Worm (Caenorhabditis elegans) whole organism, L2 larva: ENCODE results near the gene rsf-1.
A peak's percentile ranks its signal among the peaks of the same experiment; 100 is the strongest.

Source experiments
- C34F6.9 ChIP-seq: fragments of 150-350 bp; optimal IDR thresholded peaks from 2 replicates; lab custom pipeline; 2014; ENCODE audit warnings: missing biosample characterization, missing genetic modification characterization
- R02D3.7 ChIP-seq: fragments of 150-350 bp; optimal IDR thresholded peaks from 2 replicates; lab custom pipeline; 2014; ENCODE audit warnings: missing biosample characterization, missing genetic modification characterization
- Y55F3AM.14 ChIP-seq: fragments of 200-800 bp; sonication (Bioruptor generic); optimal IDR thresholded peaks from 2 replicates; lab custom pipeline; 2018; ENCODE audit warnings: mild to moderate bottlenecking, missing genetic modification characterization, missing compliant biosample characterization
- alr-1 ChIP-seq: fragments of 150-350 bp; optimal IDR thresholded peaks from 2 replicates; lab custom pipeline; 2014; ENCODE audit warnings: missing biosample characterization, missing genetic modification characterization
- aly-2 ChIP-seq: fragments of 150-350 bp; optimal IDR thresholded peaks from 2 replicates; lab custom pipeline; 2014; ENCODE audit warnings: missing biosample characterization, missing genetic modification characterization
- ama-1 ChIP-seq: fragments of 150-350 bp; optimal IDR thresholded peaks from 2 replicates; lab custom pipeline; 2018; ENCODE audit warnings: inconsistent platforms
- blmp-1 ChIP-seq: sonication (generic microtip); optimal IDR thresholded peaks from 2 replicates; lab custom pipeline; 2017; ENCODE audit warnings: missing genetic modification characterization, mild to moderate bottlenecking, missing compliant biosample characterization, antibody characterized with exemption, moderate library complexity; ENCODE audit not compliant: insufficient read depth
- ceh-16 ChIP-seq: fragments of 150-350 bp; optimal IDR thresholded peaks from 2 replicates; lab custom pipeline; 2014; ENCODE audit warnings: missing biosample characterization, missing genetic modification characterization
- ceh-82 ChIP-seq: fragments of 150-350 bp; optimal IDR thresholded peaks from 2 replicates; lab custom pipeline; 2014; ENCODE audit warnings: missing biosample characterization, missing genetic modification characterization
- crh-2 ChIP-seq: sonication (generic microtip); optimal IDR thresholded peaks from 2 replicates; lab custom pipeline; 2017; ENCODE audit warnings: missing biosample characterization, missing genetic modification characterization
- dmd-4 ChIP-seq: sonication (generic microtip); optimal IDR thresholded peaks from 2 replicates; lab custom pipeline; 2017; ENCODE audit warnings: missing biosample characterization, missing genetic modification characterization
- elt-3 ChIP-seq: sonication (generic microtip); optimal IDR thresholded peaks from 2 replicates; lab custom pipeline; 2017; ENCODE audit warnings: missing biosample characterization, missing genetic modification characterization
- fos-1 ChIP-seq: fragments of 150-350 bp; optimal IDR thresholded peaks from 2 replicates; lab custom pipeline; 2014; ENCODE audit warnings: missing biosample characterization, missing genetic modification characterization
- gmeb-1 ChIP-seq: fragments of 150-350 bp; optimal IDR thresholded peaks from 2 replicates; lab custom pipeline; 2014; ENCODE audit warnings: missing biosample characterization, missing genetic modification characterization
- lsy-2 ChIP-seq, 2 experiments: fragments of 150-350 bp in 1 of 2; sonication (generic microtip) in 1 of 2; optimal IDR thresholded peaks; 2 replicates each; lab custom pipeline; 2014 to 2017; ENCODE audit warnings: missing biosample characterization in 2 of 2, missing genetic modification characterization in 2 of 2
- mab-5 ChIP-seq: fragments of 150-350 bp; optimal IDR thresholded peaks from 2 replicates; lab custom pipeline; 2014; ENCODE audit warnings: missing biosample characterization, missing genetic modification characterization
- mbf-1 ChIP-seq: sonication (generic microtip); optimal IDR thresholded peaks from 2 replicates; lab custom pipeline; 2017; ENCODE audit warnings: missing biosample characterization, missing genetic modification characterization
- nhr-10 ChIP-seq: sonication (generic microtip); optimal IDR thresholded peaks from 2 replicates; lab custom pipeline; 2017; ENCODE audit warnings: missing biosample characterization, missing genetic modification characterization
- nhr-11 ChIP-seq: fragments of 150-350 bp; optimal IDR thresholded peaks from 2 replicates; lab custom pipeline; 2014; ENCODE audit warnings: missing biosample characterization, missing genetic modification characterization
- nhr-12 ChIP-seq: fragments of 150-350 bp; optimal IDR thresholded peaks from 2 replicates; lab custom pipeline; 2014; ENCODE audit warnings: missing biosample characterization, missing genetic modification characterization
- nhr-129 ChIP-seq: fragments of 150-350 bp; optimal IDR thresholded peaks from 2 replicates; lab custom pipeline; 2014; ENCODE audit warnings: missing biosample characterization, missing genetic modification characterization
- nhr-237 ChIP-seq: fragments of 150-350 bp; optimal IDR thresholded peaks from 2 replicates; lab custom pipeline; 2014; ENCODE audit warnings: missing biosample characterization, missing genetic modification characterization
- nhr-25 ChIP-seq: fragments of 150-350 bp; sonication (generic microtip); optimal IDR thresholded peaks from 3 replicates; lab custom pipeline; 2014; ENCODE audit warnings: missing biosample characterization, missing genetic modification characterization
- nhr-77 ChIP-seq: fragments of 150-350 bp; optimal IDR thresholded peaks from 2 replicates; lab custom pipeline; 2014; ENCODE audit warnings: missing biosample characterization, missing genetic modification characterization
- peb-1 ChIP-seq: fragments of 150-350 bp; optimal IDR thresholded peaks from 2 replicates; lab custom pipeline; 2014; ENCODE audit warnings: missing biosample characterization, missing genetic modification characterization
- sem-4 ChIP-seq: fragments of 150-350 bp; optimal IDR thresholded peaks from 2 replicates; lab custom pipeline; 2014; ENCODE audit warnings: missing biosample characterization, missing genetic modification reagents, missing genetic modification characterization
- skn-1 ChIP-seq: sonication (generic microtip); optimal IDR thresholded peaks from 2 replicates; lab custom pipeline; 2017; ENCODE audit warnings: missing biosample characterization, missing genetic modification characterization
- sma-3 ChIP-seq: sonication (generic microtip); optimal IDR thresholded peaks from 2 replicates; lab custom pipeline; 2016; ENCODE audit warnings: missing genetic modification reagents, missing genetic modification characterization, missing compliant biosample characterization
- sma-9 ChIP-seq, 2 experiments: fragments of 150-350 bp in 1 of 2; sonication (generic microtip) in 1 of 2; optimal IDR thresholded peaks; 2 replicates each; lab custom pipeline; 2014 to 2016; ENCODE audit warnings: missing genetic modification characterization in 2 of 2, mild to moderate bottlenecking in 1 of 2, missing biosample characterization in 1 of 2, missing compliant biosample characterization in 1 of 2, missing genetic modification reagents in 1 of 2, moderate library complexity in 1 of 2
- snpc-4 ChIP-seq: fragments of 150-350 bp; optimal IDR thresholded peaks from 2 replicates; lab custom pipeline; 2014; ENCODE audit warnings: missing biosample characterization, missing genetic modification characterization
- unc-39 ChIP-seq: fragments of 150-350 bp; optimal IDR thresholded peaks from 2 replicates; lab custom pipeline; 2014; ENCODE audit warnings: missing biosample characterization, missing genetic modification characterization
- unc-55 ChIP-seq: fragments of 150-350 bp; sonication (generic microtip); optimal IDR thresholded peaks from 3 replicates; lab custom pipeline; 2014; ENCODE audit warnings: missing biosample characterization, missing genetic modification reagents, missing genetic modification characterization
- zag-1 ChIP-seq: fragments of 150-350 bp; optimal IDR thresholded peaks from 2 replicates; lab custom pipeline; 2014; ENCODE audit warnings: missing biosample characterization, missing genetic modification characterization
- ztf-1 ChIP-seq: fragments of 200-800 bp; sonication (Bioruptor generic); conservative IDR thresholded peaks from 2 replicates; pipeline ENCODE4 v1.3.6; 2022; ENCODE audit warnings: missing genetic modification characterization, missing compliant biosample characterization

rsf-1 gene

ce11 chrII:11297217-11297738 is 8.9 kb upstream of the rsf-1 start, which contains the start of gene saps-1:
Gene saps-1, plus strand, starts transcription at chrII:11297688.
- TF ChIP-seq nhr-129 (tag; lab: Kevin White, UChicago) (peak; percentile 25), unc-39 (no peak), fos-1 (tag; lab: Kevin White, UChicago) (peak; percentile 31), gmeb-1 (tag; lab: Kevin White, UChicago) (peak; percentile 35), lsy-2 (tag; optimal IDR thresholded peaks at IDR 0.05; lab: Kevin White, UChicago) (peak in 1 of 2 experiments; percentile 36), unc-55 (peak; percentile 25), C34F6.9 (tag; lab: Kevin White, UChicago) (peak; percentile 10), ama-1 (lab: Kevin White, UChicago) (no peak), crh-2 (no peak), ztf-1 (GFP tag; lab: Robert Waterston, UW) (no peak)

- TF ChIP-seq nhr-129 (tag; lab: Kevin White, UChicago) (no peak), sem-4 (tag; lab: Kevin White, UChicago) (no peak), elt-3 (tag; lab: Kevin White, UChicago) (no peak), ceh-16 (tag; lab: Kevin White, UChicago) (no peak), snpc-4 (no peak), fos-1 (tag; lab: Kevin White, UChicago) (no peak), Y55F3AM.14 (GFP tag; lab: Kevin White, UChicago) (no peak), dmd-4 (no peak), lsy-2 (tag; optimal IDR thresholded peaks at IDR 0.05; lab: Kevin White, UChicago) (no peak), zag-1 (tag; lab: Kevin White, UChicago) (no peak), alr-1 (no peak), unc-55 (no peak)
Measured at ce11 chrII:11301059-11301458, 5.1 kb upstream of the rsf-1 start, which contains the start of gene raga-1. Gene raga-1, plus strand, starts transcription at chrII:11301359.

ce11 chrII:11302591-11302990 is 3.6 kb upstream of the rsf-1 start, which contains the start of gene samp-1:
Gene samp-1, plus strand, starts transcription at chrII:11302891.
- no peak for TF ChIP-seq sem-4 (tag; lab: Kevin White, UChicago)
- TF ChIP-seq ceh-82 (tag; lab: Kevin White, UChicago): no peak
- TF ChIP-seq skn-1 (tag; lab: Kevin White, UChicago): no peak
- no peak for TF ChIP-seq sma-3 (GFP tag; lab: Kevin White, UChicago)
- no peak for TF ChIP-seq R02D3.7 (tag; lab: Kevin White, UChicago)
- TF ChIP-seq nhr-77: no peak
- no peak for TF ChIP-seq aly-2 (tag; lab: Kevin White, UChicago)
- TF ChIP-seq zag-1 (tag; lab: Kevin White, UChicago): no peak
- TF ChIP-seq mbf-1 (tag; lab: Kevin White, UChicago): no peak
- no peak for TF ChIP-seq nhr-12 (tag; lab: Kevin White, UChicago)
- TF ChIP-seq nhr-237 (tag; lab: Kevin White, UChicago): no peak
- TF ChIP-seq mab-5 (tag; lab: Kevin White, UChicago): no peak
- TF ChIP-seq nhr-11 (tag; lab: Kevin White, UChicago): no peak
- no peak for TF ChIP-seq nhr-10 (tag; lab: Kevin White, UChicago)

ce11 chrII:11307332-11307731 is 1.1 kb downstream of the rsf-1 start:
- TF ChIP-seq nhr-77 (no peak), ztf-1 (GFP tag; lab: Robert Waterston, UW) (no peak), nhr-237 (tag; lab: Kevin White, UChicago) (no peak), ceh-16 (tag; lab: Kevin White, UChicago) (no peak), R02D3.7 (tag; lab: Kevin White, UChicago) (no peak), sma-3 (GFP tag; lab: Kevin White, UChicago) (no peak), ceh-82 (tag; lab: Kevin White, UChicago) (no peak), aly-2 (tag; lab: Kevin White, UChicago) (no peak), gmeb-1 (tag; lab: Kevin White, UChicago) (no peak), blmp-1 (tag; lab: Kevin White, UChicago) (peak; percentile 92), peb-1 (tag; lab: Kevin White, UChicago) (no peak), unc-55 (no peak), nhr-25 (tag; lab: Kevin White, UChicago) (peak; percentile 61), snpc-4 (no peak), nhr-129 (tag; lab: Kevin White, UChicago) (peak; percentile 26), sma-9 (GFP tag; optimal IDR thresholded peaks at IDR 0.05; lab: Kevin White, UChicago) (no peak), sma-9 (tag; optimal IDR thresholded peaks at IDR 0.05; lab: Kevin White, UChicago) (no peak)
